Fruit fly (Drosophila melanogaster) whole organism, embryonic: ENCODE results near the gene CG34107.

Experiments used
- Atf6 ChIP-seq: fragments of 200-800 bp; sonication (Bioruptor generic); IDR thresholded peaks from 2 replicates; pipeline ENCODE4 v1.3.6; 2022; ENCODE audit warnings: missing biosample characterization, missing genetic modification characterization
- Bteb2 ChIP-seq: fragments of 200-800 bp; sonication (Bioruptor generic); optimal IDR thresholded peaks from 2 replicates; lab custom pipeline; 2016; ENCODE audit warnings: missing biosample characterization, missing genetic modification characterization
- CG10654 ChIP-seq: fragments of 200-800 bp; sonication (Bioruptor generic); optimal IDR thresholded peaks from 2 replicates; lab custom pipeline; 2016; ENCODE audit warnings: missing biosample characterization, missing genetic modification characterization
- CG12942 ChIP-seq: fragments of 200-800 bp; sonication (Bioruptor generic); optimal IDR thresholded peaks from 3 replicates; lab custom pipeline; 2016; ENCODE audit warnings: missing biosample characterization, missing genetic modification characterization
- CG13123 ChIP-seq: fragments of 200-800 bp; sonication (Bioruptor generic); optimal IDR thresholded peaks from 2 replicates; lab custom pipeline; 2016; ENCODE audit warnings: missing biosample characterization, missing genetic modification characterization
- CG17186 ChIP-seq: fragments of 200-800 bp; sonication (Bioruptor generic); optimal IDR thresholded peaks from 3 replicates; lab custom pipeline; 2017; ENCODE audit warnings: missing biosample characterization, missing genetic modification reagents, missing genetic modification characterization
- CG17802 ChIP-seq: fragments of 200-800 bp; sonication (Bioruptor generic); optimal IDR thresholded peaks from 2 replicates; lab custom pipeline; 2018; ENCODE audit warnings: missing biosample characterization, mild to moderate bottlenecking, missing genetic modification characterization, moderate library complexity
- CG2889 ChIP-seq: fragments of 200-800 bp; sonication (Bioruptor generic); IDR thresholded peaks from 3 replicates; pipeline ENCODE4 v1.3.6; 2022; ENCODE audit warnings: missing biosample characterization, missing genetic modification characterization
- CG4730 ChIP-seq: fragments of 200-800 bp; sonication (Bioruptor generic); IDR thresholded peaks from 2 replicates; pipeline ENCODE4 v1.3.6; 2022; ENCODE audit warnings: missing biosample characterization, missing genetic modification characterization
- CG7839 ChIP-seq: fragments of 200-800 bp; sonication (Bioruptor generic); optimal IDR thresholded peaks from 3 replicates; lab custom pipeline; 2018; ENCODE audit warnings: missing biosample characterization, mild to moderate bottlenecking, missing genetic modification characterization, moderate library complexity
- CTCF ChIP-seq: fragments of 200-800 bp; sonication (Bioruptor generic); optimal IDR thresholded peaks from 2 replicates; lab custom pipeline; 2017; ENCODE audit warnings: missing biosample characterization, mild to moderate bottlenecking, missing genetic modification characterization, moderate library complexity
- CoRest ChIP-seq: fragments of 200-800 bp; sonication (Bioruptor generic); optimal IDR thresholded peaks from 3 replicates; lab custom pipeline; 2018; ENCODE audit warnings: missing biosample characterization, mild to moderate bottlenecking, missing genetic modification characterization, moderate library complexity
- E2f2 ChIP-seq: fragments of 200-800 bp; sonication (Bioruptor generic); IDR thresholded peaks from 2 replicates; pipeline ENCODE4 v1.3.6; 2022; ENCODE audit warnings: missing biosample characterization, missing genetic modification characterization
- unc-4 ChIP-seq: fragments of 200-800 bp; sonication (Bioruptor generic); IDR thresholded peaks from 2 replicates; pipeline ENCODE4 v1.3.6; 2022; ENCODE audit warnings: missing biosample characterization, missing genetic modification characterization; ENCODE audit not compliant: partially characterized antibody

DNA sequence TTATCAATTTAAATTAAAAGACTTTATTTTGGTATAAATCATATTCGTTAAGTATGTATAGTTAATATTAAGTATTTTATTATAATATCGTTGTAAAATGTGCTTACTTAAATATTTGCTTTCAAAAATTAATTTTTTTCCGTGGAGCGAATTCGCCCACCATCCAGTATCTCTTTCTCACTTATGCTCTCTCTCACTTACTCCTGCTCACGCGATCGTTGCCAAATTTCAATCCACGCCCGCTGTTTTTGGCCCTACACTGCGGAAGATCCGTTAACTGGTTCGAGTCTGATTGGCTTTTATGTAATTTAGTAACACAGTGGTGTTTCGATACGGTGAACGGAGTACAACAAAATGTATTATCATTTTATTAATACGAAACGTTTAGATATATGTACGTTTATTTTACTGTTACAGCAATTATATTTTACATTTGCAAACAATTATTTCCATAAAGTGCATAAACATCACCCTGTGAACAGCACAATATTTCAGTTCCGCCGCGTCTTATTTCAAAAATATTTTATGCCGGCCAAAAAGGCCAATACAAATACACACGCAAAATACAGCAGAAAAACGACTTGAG lies 40.9 kb downstream of the CG34107 start:
- TF ChIP-seq E2f2 (GFP tag; lab: Robert Waterston, UW) (peak; percentile 39; the same call in 1 of the 2 replicates), CoRest (peak; percentile 57), CTCF (GFP tag; lab: Kevin White, UChicago) (no peak), CG10654 (GFP tag; lab: Kevin White, UChicago) (no peak), CG17186 (GFP tag; lab: Kevin White, UChicago) (no peak), CG4730 (no peak), unc-4 (no peak), CG7839 (tag; lab: Kevin White, UChicago) (peak; percentile 68), CG12942 (GFP tag; lab: Kevin White, UChicago) (peak; percentile 4), CG2889 (GFP tag; lab: Robert Waterston, UW) (no peak), CG13123 (GFP tag; lab: Kevin White, UChicago) (no peak), Atf6 (GFP tag; lab: Robert Waterston, UW) (peak; percentile 82), Bteb2 (GFP tag; lab: Kevin White, UChicago) (peak; percentile 67), CG17802 (tag; lab: Kevin White, UChicago) (no peak)
